Worm (Caenorhabditis elegans): ENCODE measurements around the gene wago-10.

Gene wago-10

ce11 chrV:343128-343527, at the start of gene wago-10:
Gene wago-10 (plus strand): TSS chrV:343428.
- no peak for TF ChIP-seq mls-2 (tag; optimal IDR thresholded peaks at IDR 0.05)
- TF ChIP-seq nhr-76 (tag; optimal IDR thresholded peaks at IDR 0.05), result no peak
- TF ChIP-seq M03D4.4 (tag; optimal IDR thresholded peaks at IDR 0.05), result no peak
- TF ChIP-seq nhr-28 (tag; optimal IDR thresholded peaks at IDR 0.05), result no peak
- no peak for TF ChIP-seq bed-3 (GFP tag; optimal IDR thresholded peaks at IDR 0.05)
- no peak for TF ChIP-seq nhr-12 (tag; optimal IDR thresholded peaks at IDR 0.05)
- TF ChIP-seq ham-2 (GFP tag; optimal IDR thresholded peaks at IDR 0.05), result no peak
- no peak for TF ChIP-seq mab-5 (tag; optimal IDR thresholded peaks at IDR 0.05)
- TF ChIP-seq ces-1 (GFP tag; optimal IDR thresholded peaks at IDR 0.05), result no peak
- no peak for TF ChIP-seq ceh-83 (GFP tag; optimal IDR thresholded peaks at IDR 0.05)
- TF ChIP-seq flh-1 (GFP tag; optimal IDR thresholded peaks at IDR 0.05), result no peak
- TF ChIP-seq sem-2 (GFP tag; optimal IDR thresholded peaks at IDR 0.05), result no peak
- TF ChIP-seq sptf-1 (tag; optimal IDR thresholded peaks at IDR 0.05), result no peak
- no peak for TF ChIP-seq lin-13 (tag; optimal IDR thresholded peaks at IDR 0.05)
- no peak for TF ChIP-seq hlh-1 (tag; optimal IDR thresholded peaks at IDR 0.05)
- TF ChIP-seq unc-39 (tag; optimal IDR thresholded peaks at IDR 0.05), result no peak
- no peak for TF ChIP-seq ceh-39 (tag; optimal IDR thresholded peaks at IDR 0.05)
- TF ChIP-seq nhr-2 (tag; optimal IDR thresholded peaks at IDR 0.05), result no peak

- TF ChIP-seq sptf-1 (tag; optimal IDR thresholded peaks at IDR 0.05), result no peak
- no peak for TF ChIP-seq elt-1 (tag; optimal IDR thresholded peaks at IDR 0.05; ENCODE audit: borderline replicate concordance, insufficient read depth)
These were observed 47.4 kb upstream of the wago-10 start for ce11 chrV:295802-296201.

- TF ChIP-seq unc-62 (GFP tag; optimal IDR thresholded peaks at IDR 0.05) (no peak), drap-1 (GFP tag; optimal IDR thresholded peaks at IDR 0.05) (no peak), ceh-83 (GFP tag; optimal IDR thresholded peaks at IDR 0.05) (no peak), pha-4 (tag; optimal IDR thresholded peaks at IDR 0.05) (no peak), M03D4.4 (tag; optimal IDR thresholded peaks at IDR 0.05) (no peak), nhr-237 (tag; optimal IDR thresholded peaks at IDR 0.05) (no peak), ham-2 (GFP tag; optimal IDR thresholded peaks at IDR 0.05) (no peak), mab-5 (tag; optimal IDR thresholded peaks at IDR 0.05) (no peak), sptf-1 (tag; optimal IDR thresholded peaks at IDR 0.05) (no peak), nhr-76 (tag; optimal IDR thresholded peaks at IDR 0.05) (no peak), ztf-11 (tag; optimal IDR thresholded peaks at IDR 0.05) (no peak), tbx-8 (GFP tag; optimal IDR thresholded peaks at IDR 0.05) (no peak), ces-1 (GFP tag; optimal IDR thresholded peaks at IDR 0.05) (no peak), flh-1 (GFP tag; optimal IDR thresholded peaks at IDR 0.05) (no peak), mep-1 (tag; optimal IDR thresholded peaks at IDR 0.05) (no peak), snpc-4 (tag; optimal IDR thresholded peaks at IDR 0.05) (no peak)
These were observed 45.7 kb upstream of the wago-10 start, which contains the start of gene F33E11.2 for ce11 chrV:297424-297991. Gene F33E11.2 (plus strand): TSS chrV:297947.

ce11 chrV:298395-298794, 44.8 kb upstream of the wago-10 start:
- no peak for TF ChIP-seq bed-3 (GFP tag; optimal IDR thresholded peaks at IDR 0.05)
- TF ChIP-seq nhr-237 (tag; optimal IDR thresholded peaks at IDR 0.05), result no peak
- no peak for TF ChIP-seq nhr-12 (tag; optimal IDR thresholded peaks at IDR 0.05)
- no peak for TF ChIP-seq unc-39 (tag; optimal IDR thresholded peaks at IDR 0.05)

- no peak for TF ChIP-seq M03D4.4 (tag; optimal IDR thresholded peaks at IDR 0.05)
- no peak for TF ChIP-seq drap-1 (GFP tag; optimal IDR thresholded peaks at IDR 0.05)
- TF ChIP-seq unc-120 (tag; optimal IDR thresholded peaks at IDR 0.05; ENCODE audit: poor library complexity, severe bottlenecking), result no peak
- TF ChIP-seq ces-1 (GFP tag; optimal IDR thresholded peaks at IDR 0.05), result no peak
- no peak for TF ChIP-seq sptf-1 (tag; optimal IDR thresholded peaks at IDR 0.05)
- TF ChIP-seq nhr-2 (tag; optimal IDR thresholded peaks at IDR 0.05), result no peak
- TF ChIP-seq unc-39 (tag; optimal IDR thresholded peaks at IDR 0.05), result no peak
- no peak for TF ChIP-seq nhr-237 (tag; optimal IDR thresholded peaks at IDR 0.05)
- no peak for TF ChIP-seq blmp-1 (tag; optimal IDR thresholded peaks at IDR 0.05)
- TF ChIP-seq unc-62 (GFP tag; optimal IDR thresholded peaks at IDR 0.05), result no peak
- TF ChIP-seq ceh-83 (GFP tag; optimal IDR thresholded peaks at IDR 0.05), result no peak
- no peak for TF ChIP-seq elt-3 (tag; optimal IDR thresholded peaks at IDR 0.05)
These were observed 40.0 kb upstream of the wago-10 start for ce11 chrV:303271-303670.
